Worm (Caenorhabditis elegans) whole organism, mixed stage, embryonic: ENCODE measurements around the gene C16A3.6.
A peak's percentile ranks its signal among the peaks of the same experiment; 100 is the strongest.

Experiments used
- M03D4.4 ChIP-seq: sonication (generic microtip); optimal IDR thresholded peaks from 2 replicates; lab custom pipeline; 2017; ENCODE audit warnings: mild to moderate bottlenecking, missing genetic modification characterization, missing compliant biosample characterization
- bed-3 ChIP-seq: fragments of 200-800 bp; sonication (Bioruptor generic); optimal IDR thresholded peaks from 3 replicates; lab custom pipeline; 2018; ENCODE audit warnings: mild to moderate bottlenecking, missing genetic modification characterization, moderate library complexity, missing compliant biosample characterization
- blmp-1 ChIP-seq: fragments of 150-350 bp; optimal IDR thresholded peaks from 2 replicates; lab custom pipeline; 2014; ENCODE audit warnings: missing biosample characterization, missing genetic modification characterization
- ceh-39 ChIP-seq: fragments of 150-350 bp; optimal IDR thresholded peaks from 2 replicates; lab custom pipeline; 2014; ENCODE audit warnings: missing biosample characterization, missing genetic modification characterization
- ceh-43 ChIP-seq: fragments of 200-800 bp; sonication (Bioruptor generic); optimal IDR thresholded peaks from 2 replicates; lab custom pipeline; 2018; ENCODE audit warnings: mild to moderate bottlenecking, missing genetic modification characterization, moderate library complexity, missing compliant biosample characterization
- ceh-83 ChIP-seq: fragments of 200-800 bp; sonication (Bioruptor generic); optimal IDR thresholded peaks from 2 replicates; lab custom pipeline; 2018; ENCODE audit warnings: mild to moderate bottlenecking, missing genetic modification characterization, missing compliant biosample characterization
- ces-1 ChIP-seq: fragments of 150-350 bp; optimal IDR thresholded peaks from 2 replicates; lab custom pipeline; 2014; ENCODE audit warnings: missing biosample characterization, missing genetic modification reagents, missing genetic modification characterization
- cnd-1 ChIP-seq: fragments of 200-800 bp; sonication (Bioruptor generic); optimal IDR thresholded peaks from 2 replicates; lab custom pipeline; 2018; ENCODE audit warnings: mild to moderate bottlenecking, missing genetic modification characterization, missing compliant biosample characterization
- drap-1 ChIP-seq: fragments of 200-800 bp; sonication (Bioruptor generic); optimal IDR thresholded peaks from 3 replicates; lab custom pipeline; 2018; ENCODE audit warnings: mild to moderate bottlenecking, missing genetic modification characterization, missing compliant biosample characterization
- elt-1 ChIP-seq: sonication (generic microtip); optimal IDR thresholded peaks from 2 replicates; lab custom pipeline; 2017; ENCODE audit warnings: missing genetic modification characterization, mild to moderate bottlenecking, missing compliant biosample characterization, antibody characterized with exemption, moderate library complexity, borderline replicate concordance; ENCODE audit not compliant: insufficient read depth
- elt-3 ChIP-seq: fragments of 150-350 bp; optimal IDR thresholded peaks from 2 replicates; lab custom pipeline; 2014; ENCODE audit warnings: missing biosample characterization, missing genetic modification characterization
- flh-1 ChIP-seq: fragments of 200-800 bp; sonication (Bioruptor generic); optimal IDR thresholded peaks from 2 replicates; lab custom pipeline; 2018; ENCODE audit warnings: mild to moderate bottlenecking, missing genetic modification characterization, moderate library complexity, missing compliant biosample characterization
- ham-2 ChIP-seq: fragments of 200-800 bp; sonication (Bioruptor generic); optimal IDR thresholded peaks from 2 replicates; lab custom pipeline; 2018; ENCODE audit warnings: mild to moderate bottlenecking, missing genetic modification characterization, missing compliant biosample characterization
- hlh-1 ChIP-seq: fragments of 150-350 bp; optimal IDR thresholded peaks from 2 replicates; lab custom pipeline; 2014; ENCODE audit warnings: missing biosample characterization, missing genetic modification reagents, missing genetic modification characterization
- lin-13 ChIP-seq: fragments of 150-350 bp; optimal IDR thresholded peaks from 2 replicates; lab custom pipeline; 2014; ENCODE audit warnings: missing biosample characterization, missing genetic modification characterization
- lin-32 ChIP-seq: fragments of 200-800 bp; sonication (Bioruptor generic); optimal IDR thresholded peaks from 2 replicates; lab custom pipeline; 2018; ENCODE audit warnings: mild to moderate bottlenecking, missing genetic modification characterization, missing compliant biosample characterization
- lsy-2 ChIP-seq: fragments of 150-350 bp; optimal IDR thresholded peaks from 2 replicates; lab custom pipeline; 2014; ENCODE audit warnings: missing biosample characterization, missing genetic modification characterization
- mab-5 ChIP-seq: fragments of 150-350 bp; optimal IDR thresholded peaks from 2 replicates; lab custom pipeline; 2014; ENCODE audit warnings: missing biosample characterization, missing genetic modification characterization
- mep-1 ChIP-seq: fragments of 150-350 bp; optimal IDR thresholded peaks from 2 replicates; lab custom pipeline; 2017; ENCODE audit warnings: missing biosample characterization, missing genetic modification reagents, missing genetic modification characterization, inconsistent platforms
- mls-2 ChIP-seq: sonication (generic microtip); optimal IDR thresholded peaks from 2 replicates; lab custom pipeline; 2016; ENCODE audit warnings: mild to moderate bottlenecking, missing genetic modification characterization, moderate library complexity, missing compliant biosample characterization
- nhr-12 ChIP-seq: fragments of 150-350 bp; optimal IDR thresholded peaks from 2 replicates; lab custom pipeline; 2014; ENCODE audit warnings: missing biosample characterization, missing genetic modification characterization
- nhr-2 ChIP-seq: fragments of 150-350 bp; optimal IDR thresholded peaks from 2 replicates; lab custom pipeline; 2014; ENCODE audit warnings: missing biosample characterization, missing genetic modification characterization
- nhr-237 ChIP-seq: fragments of 150-350 bp; optimal IDR thresholded peaks from 2 replicates; lab custom pipeline; 2014; ENCODE audit warnings: missing biosample characterization, missing genetic modification characterization
- nhr-28 ChIP-seq: fragments of 150-350 bp; optimal IDR thresholded peaks from 2 replicates; lab custom pipeline; 2014; ENCODE audit warnings: missing biosample characterization, missing genetic modification characterization
- nhr-76 ChIP-seq: sonication (generic microtip); optimal IDR thresholded peaks from 2 replicates; lab custom pipeline; 2017; ENCODE audit warnings: missing biosample characterization, missing genetic modification characterization
- pha-4 ChIP-seq: fragments of 150-350 bp; optimal IDR thresholded peaks from 2 replicates; lab custom pipeline; 2018; ENCODE audit warnings: missing biosample characterization, missing genetic modification reagents, missing genetic modification characterization
- sem-2 ChIP-seq: fragments of 200-800 bp; sonication (Bioruptor generic); optimal IDR thresholded peaks from 2 replicates; lab custom pipeline; 2018; ENCODE audit warnings: mild to moderate bottlenecking, missing genetic modification characterization, missing compliant biosample characterization
- snpc-4 ChIP-seq: fragments of 150-350 bp; optimal IDR thresholded peaks from 2 replicates; lab custom pipeline; 2014; ENCODE audit warnings: missing biosample characterization, missing genetic modification characterization
- sptf-1 ChIP-seq: sonication (generic microtip); optimal IDR thresholded peaks from 2 replicates; lab custom pipeline; 2017; ENCODE audit warnings: mild to moderate bottlenecking, missing genetic modification characterization, moderate library complexity, missing compliant biosample characterization
- tbx-8 ChIP-seq: fragments of 200-800 bp; sonication (Bioruptor generic); optimal IDR thresholded peaks from 2 replicates; lab custom pipeline; 2018; ENCODE audit warnings: mild to moderate bottlenecking, missing genetic modification characterization, moderate library complexity, missing compliant biosample characterization
- unc-120 ChIP-seq: sonication (generic microtip); optimal IDR thresholded peaks from 2 replicates; lab custom pipeline; 2017; ENCODE audit warnings: missing genetic modification characterization, missing compliant biosample characterization; ENCODE audit not compliant: poor library complexity, severe bottlenecking
- unc-39 ChIP-seq: fragments of 150-350 bp; optimal IDR thresholded peaks from 2 replicates; lab custom pipeline; 2014; ENCODE audit warnings: missing biosample characterization, missing genetic modification characterization
- unc-62 ChIP-seq: fragments of 150-350 bp; optimal IDR thresholded peaks from 2 replicates; lab custom pipeline; 2014; ENCODE audit warnings: missing biosample characterization, missing genetic modification reagents, missing genetic modification characterization
- zip-8 ChIP-seq: fragments of 150-350 bp; optimal IDR thresholded peaks from 2 replicates; lab custom pipeline; 2014; ENCODE audit warnings: missing biosample characterization, missing genetic modification characterization

C16A3.6 gene

ce11 chrIII:6420995-6421404, 42.0 kb downstream of the C16A3.6 start:
- TF ChIP-seq nhr-2 (no peak), tbx-8 (GFP tag; lab: Kevin White, UChicago) (no peak), sptf-1 (tag; lab: Kevin White, UChicago) (no peak), nhr-237 (tag; lab: Kevin White, UChicago) (no peak), bed-3 (GFP tag; lab: Kevin White, UChicago) (no peak), sem-2 (GFP tag; lab: Kevin White, UChicago) (no peak), lsy-2 (tag; lab: Kevin White, UChicago) (peak; percentile 37), snpc-4 (tag; lab: Kevin White, UChicago) (no peak), mab-5 (tag; lab: Kevin White, UChicago) (no peak), hlh-1 (tag; lab: Kevin White, UChicago) (peak; percentile 71), lin-13 (tag; lab: Kevin White, UChicago) (no peak), unc-120 (tag; lab: Kevin White, UChicago) (peak; percentile 45), ceh-43 (GFP tag; lab: Kevin White, UChicago) (no peak), flh-1 (GFP tag; lab: Kevin White, UChicago) (no peak), ham-2 (GFP tag; lab: Kevin White, UChicago) (peak; percentile 93), elt-1 (tag; lab: Kevin White, UChicago) (peak; percentile 59), ceh-39 (tag; lab: Kevin White, UChicago) (no peak), zip-8 (no peak), pha-4 (tag; lab: Kevin White, UChicago) (peak; percentile 82), unc-39 (tag; lab: Kevin White, UChicago) (no peak), cnd-1 (tag; lab: Kevin White, UChicago) (peak; percentile 61), nhr-76 (tag; lab: Kevin White, UChicago) (no peak), drap-1 (GFP tag; lab: Kevin White, UChicago) (no peak), blmp-1 (no peak), ces-1 (peak; percentile 75), unc-62 (GFP tag; lab: Kevin White, UChicago) (peak; percentile 17), lin-32 (no peak), mep-1 (tag; lab: Kevin White, UChicago) (peak; percentile 18), elt-3 (tag; lab: Kevin White, UChicago) (no peak)

ce11 chrIII:6421473-6421872, 42.5 kb downstream of the C16A3.6 start:
- TF ChIP-seq sem-2 (GFP tag; lab: Kevin White, UChicago) (no peak), cnd-1 (tag; lab: Kevin White, UChicago) (no peak), ceh-83 (GFP tag; lab: Kevin White, UChicago) (no peak), nhr-12 (tag; lab: Kevin White, UChicago) (peak; percentile 52)

- TF ChIP-seq nhr-28 (tag; lab: Kevin White, UChicago) = no peak
- no peak for TF ChIP-seq bed-3 (GFP tag; lab: Kevin White, UChicago)
- no peak for TF ChIP-seq unc-120 (tag; lab: Kevin White, UChicago)
Observed at ce11 chrIII:6421973-6422511, 43.0 kb downstream of the C16A3.6 start.

ce11 chrIII:6422721-6423120, 43.7 kb downstream of the C16A3.6 start:
- no peak for TF ChIP-seq nhr-2
- TF ChIP-seq cnd-1 (tag; lab: Kevin White, UChicago) = no peak
- TF ChIP-seq mab-5 (tag; lab: Kevin White, UChicago) = no peak
- TF ChIP-seq mls-2 = no peak
- TF ChIP-seq, all 35 proteins: peak for 0

- TF ChIP-seq unc-62 (GFP tag; lab: Kevin White, UChicago) = no peak
- no peak for TF ChIP-seq nhr-28 (tag; lab: Kevin White, UChicago)
- TF ChIP-seq blmp-1 = no peak
- no peak for TF ChIP-seq tbx-8 (GFP tag; lab: Kevin White, UChicago)
- TF ChIP-seq mep-1 (tag; lab: Kevin White, UChicago) = no peak
- no peak for TF ChIP-seq M03D4.4 (tag; lab: Kevin White, UChicago)
- no peak for TF ChIP-seq zip-8
- TF ChIP-seq lin-32 = no peak
- no peak for TF ChIP-seq ceh-83 (GFP tag; lab: Kevin White, UChicago)
- TF ChIP-seq sem-2 (GFP tag; lab: Kevin White, UChicago) = no peak
- TF ChIP-seq lsy-2 (tag; lab: Kevin White, UChicago) = no peak
- TF ChIP-seq nhr-2 = no peak
- no peak for TF ChIP-seq unc-39 (tag; lab: Kevin White, UChicago)
- no peak for TF ChIP-seq bed-3 (GFP tag; lab: Kevin White, UChicago)
- TF ChIP-seq drap-1 (GFP tag; lab: Kevin White, UChicago) = no peak
- TF ChIP-seq unc-120 (tag; lab: Kevin White, UChicago) = no peak
- TF ChIP-seq snpc-4 (tag; lab: Kevin White, UChicago) = no peak
- no peak for TF ChIP-seq elt-1 (tag; lab: Kevin White, UChicago)
- TF ChIP-seq, all 35 proteins: peak for 0
Observed at ce11 chrIII:6427205-6427604, 48.2 kb downstream of the C16A3.6 start, which contains the start of gene C05D11.8. Gene C05D11.8 (minus strand): TSS chrIII:6427305.
